Fruit fly (Drosophila melanogaster) whole organism, wandering third instar larva: ENCODE measurements around the gene mRpL3.
A peak's percentile ranks its signal among the peaks of the same experiment; 100 is the strongest.

Experiments
- Abd-B ChIP-seq: fragments of >200 bp; optimal IDR thresholded peaks from 2 replicates; lab custom pipeline; 2017; ENCODE audit warnings: missing biosample characterization, missing genetic modification characterization
- CG32264 ChIP-seq: fragments of 200-800 bp; sonication (Bioruptor generic); optimal IDR thresholded peaks from 2 replicates; lab custom pipeline; 2016; ENCODE audit warnings: missing biosample characterization, missing genetic modification characterization
- CG9705 ChIP-seq: fragments of 200-800 bp; sonication (Bioruptor generic); optimal IDR thresholded peaks from 2 replicates; lab custom pipeline; 2018; ENCODE audit warnings: missing biosample characterization, mild to moderate bottlenecking, missing genetic modification characterization
- CrebA ChIP-seq: fragments of 200-800 bp; sonication (Bioruptor generic); optimal IDR thresholded peaks from 2 replicates; lab custom pipeline; 2016; ENCODE audit warnings: missing biosample characterization, mild to moderate bottlenecking, missing genetic modification characterization, borderline replicate concordance
- Dfd ChIP-seq: fragments of >200 bp; optimal IDR thresholded peaks from 2 replicates; lab custom pipeline; 2017; ENCODE audit warnings: missing biosample characterization, missing genetic modification characterization
- Dif ChIP-seq: fragments of 200-275, 200-300 bp; sonication (Bioruptor generic); optimal IDR thresholded peaks from 2 replicates; lab custom pipeline; 2018; ENCODE audit warnings: missing biosample characterization, missing genetic modification characterization; ENCODE audit not compliant: partially characterized antibody
- GATAd ChIP-seq: sonication (Bioruptor generic); optimal IDR thresholded peaks from 2 replicates; lab custom pipeline; 2016; ENCODE audit warnings: missing biosample characterization, missing genetic modification characterization
- HLH106 ChIP-seq: fragments of 200-800 bp; optimal IDR thresholded peaks from 3 replicates; lab custom pipeline; 2019; ENCODE audit warnings: missing biosample characterization, mild to moderate bottlenecking, missing genetic modification characterization, moderate library complexity
- Hnf4 ChIP-seq: fragments of 200-800 bp; sonication (Bioruptor generic); optimal IDR thresholded peaks from 2 replicates; lab custom pipeline; 2016; ENCODE audit warnings: missing biosample characterization, mild to moderate bottlenecking, missing genetic modification characterization
- Hr78 ChIP-seq: fragments of >200 bp; optimal IDR thresholded peaks from 2 replicates; lab custom pipeline; 2017; ENCODE audit warnings: missing biosample characterization, missing genetic modification characterization
- Hr83 ChIP-seq: fragments of 200-300 bp; sonication (Bioruptor generic); optimal IDR thresholded peaks from 2 replicates; lab custom pipeline; 2016; ENCODE audit warnings: missing biosample characterization, mild to moderate bottlenecking, missing genetic modification characterization, moderate library complexity; ENCODE audit not compliant: poor library complexity, severe bottlenecking
- Jra ChIP-seq: sonication (Bioruptor generic); optimal IDR thresholded peaks from 2 replicates; lab custom pipeline; 2016; ENCODE audit warnings: missing biosample characterization, missing genetic modification characterization
- Mio ChIP-seq: sonication (Bioruptor generic); optimal IDR thresholded peaks from 2 replicates; lab custom pipeline; 2016; ENCODE audit warnings: missing biosample characterization, missing genetic modification characterization
- Myc ChIP-seq: fragments of >200 bp; optimal IDR thresholded peaks from 2 replicates; lab custom pipeline; 2017
- N ChIP-seq: fragments of >200 bp; optimal IDR thresholded peaks from 2 replicates; lab custom pipeline; 2018; ENCODE audit warnings: missing biosample characterization, missing external identifiers, missing genetic modification characterization
- OdsH ChIP-seq: fragments of 200-800 bp; sonication (Bioruptor generic); optimal IDR thresholded peaks from 2 replicates; lab custom pipeline; 2016; ENCODE audit warnings: missing biosample characterization, mild to moderate bottlenecking, missing genetic modification characterization
- Rel ChIP-seq, 2 experiments: fragments of 200-800 bp; sonication (Bioruptor generic) in 1 of 2; optimal IDR thresholded peaks; 2 replicates in 1 of 2; 3 replicates in 1 of 2; lab custom pipeline; 2016 to 2019; ENCODE audit warnings: mild to moderate bottlenecking in 2 of 2, missing biosample characterization in 2 of 2, missing genetic modification characterization in 2 of 2, moderate library complexity in 1 of 2
- Sp1 ChIP-seq: fragments of 200-800 bp; sonication (Bioruptor generic); optimal IDR thresholded peaks from 3 replicates; lab custom pipeline; 2019; ENCODE audit warnings: missing biosample characterization, mild to moderate bottlenecking, missing genetic modification characterization, moderate library complexity
- Vsx2 ChIP-seq: fragments of 200-300, 225-300 bp; sonication (Bioruptor generic); optimal IDR thresholded peaks from 2 replicates; lab custom pipeline; 2018; ENCODE audit warnings: missing biosample characterization, missing genetic modification characterization; ENCODE audit not compliant: partially characterized antibody
- br ChIP-seq: fragments of 200-800 bp; sonication (Bioruptor generic); optimal IDR thresholded peaks from 2 replicates; lab custom pipeline; 2016; ENCODE audit warnings: missing biosample characterization, missing genetic modification characterization
- brk ChIP-seq: fragments of 200-800 bp; sonication (Bioruptor generic); optimal IDR thresholded peaks from 2 replicates; lab custom pipeline; 2016; ENCODE audit warnings: missing biosample characterization, mild to moderate bottlenecking, missing genetic modification characterization
- dl ChIP-seq, 2 experiments: fragments of 175-275, 200-275 bp in 1 of 2; fragments of 200-275 bp in 1 of 2; sonication (Bioruptor generic); optimal IDR thresholded peaks; lab custom pipeline; 2018; ENCODE audit warnings: mild to moderate bottlenecking in 2 of 2, missing biosample characterization in 2 of 2, missing genetic modification characterization in 2 of 2, moderate library complexity in 2 of 2; ENCODE audit not compliant: partially characterized antibody in 2 of 2, insufficient read depth in 1 of 2
- dmrt93B ChIP-seq: fragments of 200-800 bp; sonication (Bioruptor generic); optimal IDR thresholded peaks from 2 replicates; lab custom pipeline; 2018; ENCODE audit warnings: missing biosample characterization, mild to moderate bottlenecking, missing genetic modification characterization
- dsf ChIP-seq: sonication (Bioruptor generic); optimal IDR thresholded peaks from 2 replicates; lab custom pipeline; 2016; ENCODE audit warnings: missing biosample characterization, missing genetic modification characterization, borderline replicate concordance
- ey ChIP-seq: fragments of 200-800 bp; sonication (Bioruptor generic); optimal IDR thresholded peaks from 2 replicates; lab custom pipeline; 2016; ENCODE audit warnings: missing biosample characterization, missing genetic modification characterization
- foxo ChIP-seq, 2 experiments: fragments of 200-800 bp; sonication (Bioruptor generic); optimal IDR thresholded peaks; 2 replicates in 1 of 2; 3 replicates in 1 of 2; lab custom pipeline; 2016 to 2017; ENCODE audit warnings: missing biosample characterization in 2 of 2, missing genetic modification characterization in 2 of 2
- fru ChIP-seq: fragments of 200-800 bp; sonication (Bioruptor generic); optimal IDR thresholded peaks from 3 replicates; lab custom pipeline; 2016; ENCODE audit warnings: missing biosample characterization, mild to moderate bottlenecking, missing genetic modification characterization
- h ChIP-seq: fragments of 200-800 bp; sonication (Bioruptor generic); optimal IDR thresholded peaks from 3 replicates; lab custom pipeline; 2016; ENCODE audit warnings: missing biosample characterization, mild to moderate bottlenecking, missing genetic modification characterization
- jim ChIP-seq: fragments of 175-275, 200-325 bp; sonication (Bioruptor generic); optimal IDR thresholded peaks from 2 replicates; lab custom pipeline; 2016; ENCODE audit warnings: missing biosample characterization, mild to moderate bottlenecking, missing genetic modification characterization
- lola ChIP-seq: fragments of >200 bp; optimal IDR thresholded peaks from 2 replicates; lab custom pipeline; 2017; ENCODE audit warnings: missing biosample characterization, missing genetic modification characterization
- pan ChIP-seq: fragments of >200 bp; optimal IDR thresholded peaks from 2 replicates; lab custom pipeline; 2017
- psq ChIP-seq: fragments of 200-800 bp; sonication (Bioruptor generic); optimal IDR thresholded peaks from 3 replicates; lab custom pipeline; 2017; ENCODE audit warnings: missing biosample characterization, mild to moderate bottlenecking, missing genetic modification characterization, moderate library complexity
- rgr ChIP-seq: fragments of 200-800 bp; sonication (Bioruptor generic); optimal IDR thresholded peaks from 3 replicates; lab custom pipeline; 2016; ENCODE audit warnings: missing biosample characterization, mild to moderate bottlenecking, missing genetic modification characterization
- sage ChIP-seq: fragments of 200-800 bp; sonication (Bioruptor generic); optimal IDR thresholded peaks from 2 replicates; lab custom pipeline; 2016; ENCODE audit warnings: missing biosample characterization, mild to moderate bottlenecking, missing genetic modification characterization
- sv ChIP-seq: fragments of 200-800 bp; sonication (Bioruptor generic); optimal IDR thresholded peaks from 3 replicates; lab custom pipeline; 2016; ENCODE audit warnings: missing biosample characterization, missing genetic modification characterization
- tai ChIP-seq: sonication (Bioruptor generic); optimal IDR thresholded peaks from 2 replicates; lab custom pipeline; 2016; ENCODE audit warnings: missing biosample characterization, missing genetic modification characterization
- usp ChIP-seq: fragments of >200 bp; optimal IDR thresholded peaks from 2 replicates; lab custom pipeline; 2017; ENCODE audit warnings: missing biosample characterization, missing genetic modification characterization
- woc ChIP-seq: sonication (Bioruptor generic); optimal IDR thresholded peaks from 2 replicates; lab custom pipeline; 2016; ENCODE audit warnings: missing biosample characterization, mild to moderate bottlenecking, missing genetic modification characterization

The mRpL3 gene

dm6 chrX:15811666-15812614 lies 50.9 kb downstream of the mRpL3 start:
- TF ChIP-seq dmrt93B (no peak), br (GFP tag; lab: Kevin White, UChicago) (peak; percentile 47), foxo (GFP tag; optimal IDR thresholded peaks at IDR 0.05; lab: Kevin White, UChicago) (peak; percentile 15 to 53), tai (GFP tag; lab: Kevin White, UChicago) (no peak), pan (no peak), HLH106 (tag; lab: Kevin White, UChicago) (no peak), Hr78 (GFP tag; lab: Kevin White, UChicago) (peak; percentile 5), psq (GFP tag; lab: Kevin White, UChicago) (peak; percentile 65), Myc (lab: Kevin White, UChicago) (no peak), Jra (peak; percentile 50), fru (peak; percentile 13), dl (GFP tag; optimal IDR thresholded peaks at IDR 0.05; lab: Kevin White, UChicago; ENCODE audit: insufficient read depth in 1 of 2, partially characterized antibody in 2 of 2) (peak; percentile 98 to 99), usp (GFP tag; lab: Kevin White, UChicago) (no peak), N (peak; percentile 91), jim (GFP tag; lab: Kevin White, UChicago) (peak; percentile 26), CG9705 (no peak), Rel (GFP tag; optimal IDR thresholded peaks at IDR 0.05; lab: Kevin White, UChicago) (peak; percentile 17), Rel (tag; optimal IDR thresholded peaks at IDR 0.05; lab: Kevin White, UChicago) (peak; percentile 28), Dfd (no peak), Abd-B (GFP tag; lab: Kevin White, UChicago) (peak; percentile 41), sv (GFP tag; lab: Kevin White, UChicago) (no peak), Mio (GFP tag; lab: Kevin White, UChicago) (no peak), GATAd (GFP tag; lab: Kevin White, UChicago) (no peak), woc (GFP tag; lab: Kevin White, UChicago) (peak; percentile 40), CG32264 (GFP tag; lab: Kevin White, UChicago) (peak; percentile 22), brk (GFP tag; lab: Kevin White, UChicago) (peak; percentile 66), dsf (GFP tag; lab: Kevin White, UChicago) (peak; percentile 40), Hnf4 (GFP tag; lab: Kevin White, UChicago) (peak; percentile 2), h (GFP tag; lab: Kevin White, UChicago) (peak; percentile 46), sage (GFP tag; lab: Kevin White, UChicago) (peak; percentile 44), rgr (peak; percentile 23), ey (GFP tag; lab: Kevin White, UChicago) (peak; percentile 16), CrebA (peak; percentile 70), OdsH (GFP tag; lab: Kevin White, UChicago) (peak; percentile 17), Sp1 (GFP tag; lab: Kevin White, UChicago) (peak; percentile 15), Hr83 (peak; percentile 69), Vsx2 (GFP tag; lab: Kevin White, UChicago) (peak; percentile 93), lola (GFP tag; lab: Kevin White, UChicago) (no peak), Dif (GFP tag; lab: Kevin White, UChicago) (peak; percentile 99)
